Worm (Caenorhabditis elegans): ENCODE results near the gene aly-1.

aly-1 gene

DNA sequence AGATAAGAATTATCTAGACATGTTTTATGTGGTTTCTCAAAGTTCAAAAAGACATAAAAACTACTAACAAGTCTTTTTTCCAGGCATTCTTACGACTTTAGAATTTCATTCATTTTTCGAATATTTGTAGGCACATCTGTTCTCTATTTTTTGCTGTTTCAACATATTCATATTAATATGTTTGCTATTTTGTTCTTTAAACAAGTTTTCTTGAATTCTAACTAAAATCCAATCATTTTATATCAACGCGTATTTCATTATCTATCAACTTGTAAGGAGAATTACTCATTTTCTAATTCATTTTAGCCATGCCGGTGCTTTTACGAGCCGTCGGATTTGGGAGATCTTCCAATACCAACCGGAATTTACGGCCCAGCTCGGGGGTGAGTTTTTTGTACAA is 26.7 kb upstream of the aly-1 start, which contains the start of gene twk-8:
TSS of gene twk-8 (plus strand) at position 301 of the 400 bp plus-strand sequence.
- no peak for TF ChIP-seq nhr-237 (tag; optimal IDR thresholded peaks at IDR 0.05)
- no peak for TF ChIP-seq ztf-11 (tag; optimal IDR thresholded peaks at IDR 0.05)
- TF ChIP-seq ham-2 (GFP tag; optimal IDR thresholded peaks at IDR 0.05): no peak
- no peak for TF ChIP-seq nhr-28 (tag; optimal IDR thresholded peaks at IDR 0.05)
- TF ChIP-seq sptf-1 (tag; optimal IDR thresholded peaks at IDR 0.05): no peak
- TF ChIP-seq nhr-76 (tag; optimal IDR thresholded peaks at IDR 0.05): no peak
- no peak for TF ChIP-seq nhr-12 (tag; optimal IDR thresholded peaks at IDR 0.05)
- no peak for TF ChIP-seq zip-8 (tag; optimal IDR thresholded peaks at IDR 0.05)
- no peak for TF ChIP-seq ceh-39 (tag; optimal IDR thresholded peaks at IDR 0.05)
- TF ChIP-seq pha-4 (tag; optimal IDR thresholded peaks at IDR 0.05): no peak
- TF ChIP-seq lin-32 (GFP tag; optimal IDR thresholded peaks at IDR 0.05): no peak
- no peak for TF ChIP-seq elt-1 (tag; optimal IDR thresholded peaks at IDR 0.05; ENCODE audit: borderline replicate concordance, insufficient read depth)
- TF ChIP-seq drap-1 (GFP tag; optimal IDR thresholded peaks at IDR 0.05): no peak
- TF ChIP-seq unc-120 (tag; optimal IDR thresholded peaks at IDR 0.05; ENCODE audit: poor library complexity, severe bottlenecking): no peak
- TF ChIP-seq nhr-2 (tag; optimal IDR thresholded peaks at IDR 0.05): no peak
- no peak for TF ChIP-seq cnd-1 (tag; optimal IDR thresholded peaks at IDR 0.05)
- TF ChIP-seq flh-1 (GFP tag; optimal IDR thresholded peaks at IDR 0.05): no peak
- no peak for TF ChIP-seq ceh-43 (GFP tag; optimal IDR thresholded peaks at IDR 0.05)
- TF ChIP-seq elt-3 (tag; optimal IDR thresholded peaks at IDR 0.05): no peak

DNA sequence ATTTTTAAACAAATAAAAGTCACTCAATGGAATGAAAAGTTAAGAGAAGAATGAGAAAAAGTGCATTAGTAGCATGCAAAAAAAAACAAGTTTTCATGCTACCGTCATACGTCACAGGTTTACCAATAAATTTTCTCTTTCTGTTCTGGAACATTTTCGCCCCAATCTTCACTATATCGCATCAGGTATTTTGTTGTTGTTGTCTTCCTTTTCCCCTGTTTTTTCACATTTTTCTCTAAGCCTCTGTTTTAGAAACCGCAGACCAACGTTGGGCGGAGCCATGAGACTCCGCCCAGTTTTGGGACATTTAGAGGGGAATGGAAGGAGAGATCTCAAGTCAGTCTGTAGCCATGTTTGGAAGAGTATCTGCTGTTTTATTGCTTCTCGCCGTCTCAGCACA is 20.4 kb upstream of the aly-1 start, which contains the start of gene msa-1:
TSS of gene msa-1 (plus strand) at position 301 of the 400 bp plus-strand sequence.
- TF ChIP-seq pha-4 (tag; optimal IDR thresholded peaks at IDR 0.05): no peak

DNA sequence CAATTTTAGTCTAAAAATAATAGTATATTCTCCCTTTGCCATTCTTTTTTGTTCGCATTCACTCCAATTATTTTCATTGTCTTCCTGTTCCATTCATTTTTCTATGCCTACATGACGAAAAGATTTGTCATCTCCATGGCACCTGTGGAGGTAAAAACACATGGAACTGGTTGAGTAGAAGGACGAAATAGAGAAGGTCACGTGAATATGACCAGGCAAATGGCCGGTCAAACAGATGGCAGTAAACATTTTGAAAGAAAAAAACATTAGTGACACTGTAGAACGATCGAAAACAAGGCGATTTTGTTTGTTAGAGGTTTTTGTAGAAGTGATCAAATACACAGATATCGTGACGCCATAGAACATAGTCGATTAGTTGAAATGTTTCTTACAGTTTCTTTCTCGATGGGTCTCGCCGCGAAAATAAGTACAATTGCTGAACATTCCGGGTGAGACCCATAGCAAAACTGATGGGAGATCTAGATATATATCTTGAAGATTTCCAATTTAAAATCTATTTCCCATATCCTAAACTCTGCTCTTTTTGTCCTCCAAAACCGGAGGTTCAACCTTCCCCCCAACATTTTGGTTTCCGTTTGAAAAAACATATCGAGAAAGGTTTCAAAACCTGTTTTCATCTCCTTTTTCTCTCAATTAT is 18.1 kb upstream of the aly-1 start:
- TF ChIP-seq ham-2 (GFP tag; optimal IDR thresholded peaks at IDR 0.05) (no peak), unc-120 (tag; optimal IDR thresholded peaks at IDR 0.05; ENCODE audit: poor library complexity, severe bottlenecking) (no peak), ztf-11 (tag; optimal IDR thresholded peaks at IDR 0.05) (no peak), snpc-4 (tag; optimal IDR thresholded peaks at IDR 0.05) (no peak), lin-13 (tag; optimal IDR thresholded peaks at IDR 0.05) (no peak), ceh-39 (tag; optimal IDR thresholded peaks at IDR 0.05) (no peak), hlh-1 (tag; optimal IDR thresholded peaks at IDR 0.05) (no peak), ceh-83 (GFP tag; optimal IDR thresholded peaks at IDR 0.05) (no peak), tbx-8 (GFP tag; optimal IDR thresholded peaks at IDR 0.05) (no peak), drap-1 (GFP tag; optimal IDR thresholded peaks at IDR 0.05) (no peak), nhr-237 (tag; optimal IDR thresholded peaks at IDR 0.05) (no peak)

DNA sequence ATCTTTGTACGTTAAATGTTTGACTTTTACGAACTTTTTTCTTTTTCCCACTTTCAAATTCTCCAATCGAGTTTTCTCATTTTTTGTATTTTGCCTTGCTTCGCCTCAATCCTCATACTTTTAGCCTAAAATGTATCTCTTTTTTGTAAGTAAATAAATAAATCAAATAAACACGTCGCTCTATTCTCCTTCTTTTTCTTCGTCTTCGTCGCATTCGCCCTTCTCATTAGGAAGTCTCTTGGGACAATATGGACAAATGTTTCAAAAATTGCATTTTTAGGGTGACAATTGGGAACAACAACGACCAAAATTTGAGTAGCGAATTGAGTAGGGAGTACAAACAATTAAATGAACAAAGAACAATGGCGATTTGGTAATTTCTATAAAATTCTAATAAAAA is 16.7 kb upstream of the aly-1 start:
- TF ChIP-seq unc-39 (tag; optimal IDR thresholded peaks at IDR 0.05) (no peak), ces-1 (GFP tag; optimal IDR thresholded peaks at IDR 0.05) (peak; percentile 95), pha-4 (tag; optimal IDR thresholded peaks at IDR 0.05) (no peak), sem-2 (GFP tag; optimal IDR thresholded peaks at IDR 0.05) (no peak), cnd-1 (tag; optimal IDR thresholded peaks at IDR 0.05) (no peak), flh-1 (GFP tag; optimal IDR thresholded peaks at IDR 0.05) (no peak), lsy-2 (tag; optimal IDR thresholded peaks at IDR 0.05) (no peak), ceh-83 (GFP tag; optimal IDR thresholded peaks at IDR 0.05) (no peak), elt-1 (tag; optimal IDR thresholded peaks at IDR 0.05; ENCODE audit: borderline replicate concordance, insufficient read depth) (no peak)

DNA sequence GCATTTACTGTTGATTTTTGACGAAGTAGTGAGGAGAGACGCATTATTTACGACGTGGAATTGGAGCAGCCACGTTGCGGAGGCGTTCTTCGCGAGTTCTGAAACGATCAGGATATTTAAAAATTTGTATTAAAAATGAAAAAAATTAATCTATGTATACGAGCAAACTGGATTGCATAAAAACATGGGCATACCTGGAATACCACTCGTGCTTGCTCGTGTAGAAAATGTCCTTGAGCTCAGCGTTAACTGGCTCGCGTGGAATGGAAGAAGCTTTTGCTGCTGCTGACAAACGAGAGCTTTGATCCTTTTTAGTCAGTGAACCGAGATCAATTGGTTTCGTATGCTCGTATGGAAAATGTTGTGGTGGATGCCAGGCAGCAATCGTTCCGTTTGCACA is 14.8 kb upstream of the aly-1 start, which contains the start of gene lpl-1:
TSS of gene lpl-1 (minus strand) at position 101 of the 400 bp plus-strand sequence.
- TF ChIP-seq elt-3 (tag; optimal IDR thresholded peaks at IDR 0.05) (no peak), unc-62 (GFP tag; optimal IDR thresholded peaks at IDR 0.05) (no peak), nhr-2 (tag; optimal IDR thresholded peaks at IDR 0.05) (no peak), ham-2 (GFP tag; optimal IDR thresholded peaks at IDR 0.05) (no peak)

DNA sequence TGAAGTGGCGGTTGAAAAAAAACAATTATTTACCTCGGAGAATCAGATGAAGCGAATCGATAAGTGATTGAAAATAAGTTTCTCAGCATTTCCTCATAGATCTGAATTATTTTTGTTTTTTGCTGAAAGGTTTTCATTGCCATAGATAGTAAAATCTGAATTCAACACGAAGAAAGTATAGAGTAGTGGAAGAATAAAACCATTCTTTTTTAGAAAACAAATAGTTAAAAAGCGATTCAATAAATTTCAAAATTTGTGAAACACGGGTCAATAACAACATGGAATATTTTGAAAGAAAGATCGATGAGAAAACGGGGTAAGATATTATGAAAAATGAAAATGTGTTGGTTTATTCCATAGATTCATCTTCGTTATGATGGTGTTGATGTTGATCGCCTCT is 14.4 kb upstream of the aly-1 start, which contains the start of gene mrpl-42:
TSS of gene mrpl-42 (minus strand) at position 101 of the 400 bp plus-strand sequence.
- TF ChIP-seq lin-32 (GFP tag; optimal IDR thresholded peaks at IDR 0.05): no peak
- TF ChIP-seq pha-4 (tag; optimal IDR thresholded peaks at IDR 0.05): no peak
- TF ChIP-seq elt-3 (tag; optimal IDR thresholded peaks at IDR 0.05): no peak
- TF ChIP-seq ham-2 (GFP tag; optimal IDR thresholded peaks at IDR 0.05): no peak
- no peak for TF ChIP-seq ceh-43 (GFP tag; optimal IDR thresholded peaks at IDR 0.05)
- no peak for TF ChIP-seq lsy-2 (tag; optimal IDR thresholded peaks at IDR 0.05)
- TF ChIP-seq zip-8 (tag; optimal IDR thresholded peaks at IDR 0.05): no peak
- TF ChIP-seq mep-1 (tag; optimal IDR thresholded peaks at IDR 0.05): no peak
- TF ChIP-seq nhr-28 (tag; optimal IDR thresholded peaks at IDR 0.05): no peak
- no peak for TF ChIP-seq drap-1 (GFP tag; optimal IDR thresholded peaks at IDR 0.05)
- no peak for TF ChIP-seq nhr-76 (tag; optimal IDR thresholded peaks at IDR 0.05)
- no peak for TF ChIP-seq unc-39 (tag; optimal IDR thresholded peaks at IDR 0.05)
- TF ChIP-seq lin-13 (tag; optimal IDR thresholded peaks at IDR 0.05): no peak
- TF ChIP-seq blmp-1 (tag; optimal IDR thresholded peaks at IDR 0.05): no peak
- TF ChIP-seq hlh-1 (tag; optimal IDR thresholded peaks at IDR 0.05): no peak
- no peak for TF ChIP-seq nhr-2 (tag; optimal IDR thresholded peaks at IDR 0.05)
- TF ChIP-seq mls-2 (tag; optimal IDR thresholded peaks at IDR 0.05): no peak
